Fruit fly (Drosophila melanogaster): ENCODE data around the gene LManII.

LManII gene

dm6 chr2L:10483073-10483472 is 25.6 kb downstream of the LManII start, which contains the start of gene Grip75 (continued):
- TF ChIP-seq CG2120 (GFP tag; optimal IDR thresholded peaks at IDR 0.05) (no peak), HLH54F (GFP tag; optimal IDR thresholded peaks at IDR 0.05) (no peak), pum (GFP tag; optimal IDR thresholded peaks at IDR 0.05) (no peak), Sry-δ (GFP tag; optimal IDR thresholded peaks at IDR 0.05) (peak; percentile 86), Med (GFP tag) (peak; percentile 66), CG17186 (GFP tag; optimal IDR thresholded peaks at IDR 0.05) (peak; percentile 4), twi (tag; optimal IDR thresholded peaks at IDR 0.05) (peak; percentile 32), Bgb (GFP tag; IDR thresholded peaks at IDR 0.05; ENCODE audit: partially characterized antibody) (peak; percentile 61), unc-4 (GFP tag; IDR thresholded peaks at IDR 0.05; ENCODE audit: partially characterized antibody) (peak; percentile 55; the same call in 1 of the 2 replicates), E2f2 (GFP tag; IDR thresholded peaks at IDR 0.05) (peak; percentile 94), HmgZ (tag; optimal IDR thresholded peaks at IDR 0.05) (no peak), zf30C (GFP tag; optimal IDR thresholded peaks at IDR 0.05) (no peak), CG17912 (GFP tag; optimal IDR thresholded peaks at IDR 0.05) (no peak), Opbp (GFP tag; IDR thresholded peaks at IDR 0.05; ENCODE audit: partially characterized antibody) (peak; percentile 57; the same call in 2 of the 3 replicates), nerfin-2 (GFP tag; IDR thresholded peaks at IDR 0.05; ENCODE audit: partially characterized antibody) (peak; percentile 66; the same call in 1 of the 2 replicates), mld (GFP tag; IDR thresholded peaks at IDR 0.05; ENCODE audit: partially characterized antibody) (0 out of 3 replicates have a peak, but pooled peaks have one; percentile 18), pzg (GFP tag; optimal IDR thresholded peaks at IDR 0.05) (peak; percentile 57), Myb (GFP tag; optimal IDR thresholded peaks at IDR 0.05) (peak; percentile 49), Dp (GFP tag; optimal IDR thresholded peaks at IDR 0.05) (peak; percentile 95), Dref (GFP tag; IDR thresholded peaks at IDR 0.05) (peak; percentile 81), CG3407 (GFP tag; optimal IDR thresholded peaks at IDR 0.05) (no peak), CG13287 (GFP tag; IDR thresholded peaks at IDR 0.05; ENCODE audit: partially characterized antibody) (peak; percentile 74), amos (GFP tag; IDR thresholded peaks at IDR 0.05; ENCODE audit: partially characterized antibody) (peak; percentile 67), HLH4C (GFP tag; IDR thresholded peaks at IDR 0.05; ENCODE audit: partially characterized antibody) (peak; percentile 32; the same call in 1 of the 3 replicates), CG16813 (GFP tag; IDR thresholded peaks at IDR 0.05; ENCODE audit: partially characterized antibody) (peak; percentile 56; the same call in 2 of the 3 replicates), CG2116 (GFP tag; optimal IDR thresholded peaks at IDR 0.05) (peak; percentile 41), lbe (GFP tag; optimal IDR thresholded peaks at IDR 0.05) (no peak), zen2 (GFP tag; IDR thresholded peaks at IDR 0.05; ENCODE audit: partially characterized antibody) (peak; percentile 51; the same call in 2 of the 3 replicates), CG34224 (GFP tag; IDR thresholded peaks at IDR 0.05; ENCODE audit: partially characterized antibody) (peak; percentile 66), Doc3 (GFP tag; IDR thresholded peaks at IDR 0.05; ENCODE audit: partially characterized antibody) (peak; percentile 29; the same call in 1 of the 3 replicates), gfzf (GFP tag; optimal IDR thresholded peaks at IDR 0.05) (peak; percentile 11), BEAF-32 (GFP tag; optimal IDR thresholded peaks at IDR 0.05) (peak; percentile 62), CG6791 (GFP tag; IDR thresholded peaks at IDR 0.05; ENCODE audit: partially characterized antibody) (peak; percentile 75), CG30020 (tag; optimal IDR thresholded peaks at IDR 0.05) (peak; percentile 21), stwl (tag; optimal IDR thresholded peaks at IDR 0.05) (peak; percentile 53), crp (GFP tag; optimal IDR thresholded peaks at IDR 0.05) (peak in 1 of 2 experiments; percentile 51), hbn (GFP tag; IDR thresholded peaks at IDR 0.05; ENCODE audit: partially characterized antibody) (0 out of 2 replicates have a peak, but pooled peaks have one; percentile 22), wek (GFP tag; optimal IDR thresholded peaks at IDR 0.05) (peak; percentile 99), nerfin-1 (tag; optimal IDR thresholded peaks at IDR 0.05) (peak; percentile 15), CG9727 (GFP tag; optimal IDR thresholded peaks at IDR 0.05) (no peak), CG11696 (GFP tag; IDR thresholded peaks at IDR 0.05) (no peak), sens (GFP tag) (peak; percentile 21), Dll (GFP tag; IDR thresholded peaks at IDR 0.05; ENCODE audit: partially characterized antibody) (peak; percentile 63; the same call in 3 of the 4 replicates)

Data from whole organism, embryonic.